Worm (Caenorhabditis elegans) whole organism, L1 larva: ENCODE results near the gene R31.2.

Experiments
- C16A3.4 ChIP-seq: fragments of 150-350 bp; optimal IDR thresholded peaks from 2 replicates; lab custom pipeline; 2014; ENCODE audit warnings: missing biosample characterization, missing genetic modification characterization
- aly-2 ChIP-seq: fragments of 150-350 bp; optimal IDR thresholded peaks from 2 replicates; lab custom pipeline; 2014; ENCODE audit warnings: missing biosample characterization, missing genetic modification characterization
- ama-1 ChIP-seq: fragments of 150-350 bp; optimal IDR thresholded peaks from 2 replicates; lab custom pipeline; 2014
- blmp-1 ChIP-seq: fragments of 150-350 bp; optimal IDR thresholded peaks from 2 replicates; lab custom pipeline; 2014; ENCODE audit warnings: missing biosample characterization, missing genetic modification characterization
- ceh-88 ChIP-seq: fragments of 200-800 bp; sonication (Bioruptor generic); IDR thresholded peaks from 2 replicates; pipeline ENCODE4 v1.3.6; 2022; ENCODE audit warnings: missing genetic modification characterization, missing compliant biosample characterization
- ces-1 ChIP-seq: fragments of 150-350 bp; optimal IDR thresholded peaks from 2 replicates; lab custom pipeline; 2014; ENCODE audit warnings: missing biosample characterization, missing genetic modification reagents, missing genetic modification characterization
- dpl-1 ChIP-seq, 3 experiments: fragments of 150-350 bp in 2 of 3; sonication (generic microtip) in 1 of 3; optimal IDR thresholded peaks; 2 replicates each; lab custom pipeline; 2014 to 2017; ENCODE audit warnings: missing biosample characterization in 3 of 3, missing genetic modification characterization in 3 of 3, missing genetic modification reagents in 3 of 3
- dsc-1 ChIP-seq: sonication (generic microtip); optimal IDR thresholded peaks from 2 replicates; lab custom pipeline; 2016; ENCODE audit warnings: mild to moderate bottlenecking, missing genetic modification characterization, missing compliant biosample characterization
- efl-1 ChIP-seq, 4 experiments: fragments of 150-350 bp; optimal IDR thresholded peaks in 3 of 4; peaks in 1 of 4; 1 replicate in 1 of 4; 2 replicates in 3 of 4; lab custom pipeline; 2014; ENCODE audit warnings: missing biosample characterization in 2 of 4, missing genetic modification characterization in 2 of 4, missing genetic modification reagents in 2 of 4
- egl-13 ChIP-seq: sonication (generic microtip); optimal IDR thresholded peaks from 2 replicates; lab custom pipeline; 2016; ENCODE audit warnings: missing genotype, missing genetic modification reagents, missing genetic modification characterization, missing compliant biosample characterization
- elt-3 ChIP-seq, 6 experiments: fragments of 150-350 bp in 1 of 6; sonication (generic microtip); optimal IDR thresholded peaks; 2 replicates each; lab custom pipeline; 2017 to 2018; ENCODE audit warnings: missing biosample characterization in 6 of 6, missing genetic modification characterization in 6 of 6, inconsistent platforms in 1 of 6
- fkh-8 ChIP-seq: sonication (generic microtip); optimal IDR thresholded peaks from 2 replicates; lab custom pipeline; 2016; ENCODE audit warnings: mild to moderate bottlenecking, missing genetic modification characterization, missing compliant biosample characterization
- hpl-2 ChIP-seq: fragments of 150-350 bp; optimal IDR thresholded peaks from 2 replicates; lab custom pipeline; 2014; ENCODE audit warnings: missing biosample characterization, missing genetic modification reagents, missing genetic modification characterization
- irx-1 ChIP-seq: sonication (generic microtip); optimal IDR thresholded peaks from 2 replicates; lab custom pipeline; 2016; ENCODE audit warnings: missing genetic modification characterization, missing compliant biosample characterization
- jun-1 ChIP-seq: fragments of 150-350 bp; optimal IDR thresholded peaks from 2 replicates; lab custom pipeline; 2014; ENCODE audit warnings: missing biosample characterization, missing genetic modification reagents, missing genetic modification characterization
- lin-14 ChIP-seq: fragments of 200-800 bp; sonication (Bioruptor generic); optimal IDR thresholded peaks from 2 replicates; lab custom pipeline; 2018; ENCODE audit warnings: mild to moderate bottlenecking, missing genetic modification characterization, moderate library complexity, missing compliant biosample characterization
- lin-15B ChIP-seq: fragments of 150-350 bp; sonication (generic microtip); optimal IDR thresholded peaks from 3 replicates; lab custom pipeline; 2014; ENCODE audit warnings: missing biosample characterization, missing genetic modification characterization
- lin-35 ChIP-seq, 2 experiments: fragments of 150-350 bp; optimal IDR thresholded peaks; 2 replicates each; lab custom pipeline; 2014; ENCODE audit warnings: missing biosample characterization in 2 of 2, missing genetic modification characterization in 2 of 2, missing genetic modification reagents in 2 of 2
- lin-39 ChIP-seq: fragments of 150-350 bp; optimal IDR thresholded peaks from 2 replicates; lab custom pipeline; 2014; ENCODE audit warnings: missing biosample characterization, missing genetic modification reagents, missing genetic modification characterization
- lir-3 ChIP-seq: sonication (generic microtip); optimal IDR thresholded peaks from 2 replicates; lab custom pipeline; 2016; ENCODE audit warnings: mild to moderate bottlenecking, missing genetic modification characterization, moderate library complexity, missing compliant biosample characterization; ENCODE audit not compliant: poor library complexity
- mab-9 ChIP-seq: fragments of 200-800 bp; sonication (Bioruptor generic); IDR thresholded peaks from 2 replicates; pipeline ENCODE4 v1.3.6; 2022; ENCODE audit warnings: missing genetic modification reagents, missing genetic modification characterization, missing compliant biosample characterization
- mef-2 ChIP-seq: fragments of 150-350 bp; optimal IDR thresholded peaks from 2 replicates; lab custom pipeline; 2014; ENCODE audit warnings: missing biosample characterization, missing genetic modification characterization
- nhr-11 ChIP-seq: fragments of 150-350 bp; optimal IDR thresholded peaks from 2 replicates; lab custom pipeline; 2014; ENCODE audit warnings: missing biosample characterization, missing genetic modification characterization
- nhr-12 ChIP-seq: sonication (generic microtip); optimal IDR thresholded peaks from 2 replicates; lab custom pipeline; 2017; ENCODE audit warnings: missing biosample characterization, missing genetic modification characterization
- nhr-20 ChIP-seq: sonication (generic microtip); optimal IDR thresholded peaks from 2 replicates; lab custom pipeline; 2016; ENCODE audit warnings: mild to moderate bottlenecking, missing genetic modification characterization, missing compliant biosample characterization
- nhr-47 ChIP-seq: sonication (generic microtip); optimal IDR thresholded peaks from 2 replicates; lab custom pipeline; 2016; ENCODE audit warnings: mild to moderate bottlenecking, missing genetic modification characterization, moderate library complexity, missing compliant biosample characterization
- nhr-71 ChIP-seq: sonication (generic microtip); optimal IDR thresholded peaks from 2 replicates; lab custom pipeline; 2016; ENCODE audit warnings: mild to moderate bottlenecking, missing genetic modification characterization, moderate library complexity, missing compliant biosample characterization
- pag-3 ChIP-seq: sonication (generic microtip); optimal IDR thresholded peaks from 2 replicates; lab custom pipeline; 2017; ENCODE audit warnings: missing genetic modification characterization, mild to moderate bottlenecking, missing compliant biosample characterization, antibody characterized with exemption, borderline replicate concordance; ENCODE audit not compliant: insufficient read depth
- pax-3 ChIP-seq: fragments of 200-800 bp; sonication (Bioruptor generic); optimal IDR thresholded peaks from 2 replicates; lab custom pipeline; 2018; ENCODE audit warnings: mild to moderate bottlenecking, missing genetic modification characterization, moderate library complexity, missing compliant biosample characterization
- pqm-1 ChIP-seq: sonication (generic microtip); optimal IDR thresholded peaks from 3 replicates; lab custom pipeline; 2017; ENCODE audit warnings: missing biosample characterization, missing genetic modification characterization
- rnt-1 ChIP-seq: sonication (generic microtip); optimal IDR thresholded peaks from 2 replicates; lab custom pipeline; 2016; ENCODE audit warnings: mild to moderate bottlenecking, missing genetic modification characterization, moderate library complexity, missing compliant biosample characterization
- skn-1 ChIP-seq: fragments of 150-350 bp; optimal IDR thresholded peaks from 2 replicates; lab custom pipeline; 2014; ENCODE audit warnings: missing biosample characterization, missing genetic modification characterization
- snu-23 ChIP-seq: sonication (generic microtip); optimal IDR thresholded peaks from 2 replicates; lab custom pipeline; 2016; ENCODE audit warnings: missing genetic modification characterization, missing compliant biosample characterization
- sox-4 ChIP-seq: sonication (generic microtip); optimal IDR thresholded peaks from 2 replicates; lab custom pipeline; 2016; ENCODE audit warnings: missing genetic modification characterization, missing compliant biosample characterization
- swsn-7 ChIP-seq: sonication (generic microtip); optimal IDR thresholded peaks from 2 replicates; lab custom pipeline; 2016; ENCODE audit warnings: missing genetic modification characterization, missing compliant biosample characterization
- tbx-2 ChIP-seq: sonication (generic microtip); optimal IDR thresholded peaks from 2 replicates; lab custom pipeline; 2016; ENCODE audit warnings: missing genetic modification characterization, missing compliant biosample characterization
- tlp-1 ChIP-seq: fragments of 150-350 bp; optimal IDR thresholded peaks from 2 replicates; lab custom pipeline; 2014; ENCODE audit warnings: missing biosample characterization, missing genetic modification characterization
- unc-130 ChIP-seq: fragments of 150-350 bp; optimal IDR thresholded peaks from 2 replicates; lab custom pipeline; 2017; ENCODE audit warnings: missing biosample characterization, missing genetic modification characterization, inconsistent platforms
- unc-30 ChIP-seq: sonication (generic microtip); optimal IDR thresholded peaks from 2 replicates; lab custom pipeline; 2017; ENCODE audit warnings: missing biosample characterization, missing genetic modification characterization
- unc-98 ChIP-seq: fragments of 200-800 bp; sonication (Bioruptor generic); IDR thresholded peaks from 2 replicates; pipeline ENCODE4 v1.3.6; 2022; ENCODE audit warnings: missing genetic modification characterization, missing compliant biosample characterization
- vab-15 ChIP-seq: sonication (generic microtip); optimal IDR thresholded peaks from 2 replicates; lab custom pipeline; 2017; ENCODE audit warnings: missing genotype, mild to moderate bottlenecking, missing genetic modification characterization, missing compliant biosample characterization
- zag-1 ChIP-seq: fragments of 150-350 bp; optimal IDR thresholded peaks from 2 replicates; lab custom pipeline; 2014; ENCODE audit warnings: missing biosample characterization, missing genetic modification characterization
- zip-4 ChIP-seq: fragments of 200-800 bp; sonication (Bioruptor generic); optimal IDR thresholded peaks from 2 replicates; lab custom pipeline; 2018; ENCODE audit warnings: mild to moderate bottlenecking, missing genetic modification characterization, moderate library complexity, missing compliant biosample characterization
- ztf-11 ChIP-seq, 2 experiments: sonication (generic microtip); optimal IDR thresholded peaks; 2 replicates each; lab custom pipeline; 2016 to 2017; ENCODE audit warnings: missing genetic modification characterization in 2 of 2, missing biosample characterization in 1 of 2, missing compliant biosample characterization in 1 of 2
- ztf-4 ChIP-seq: fragments of 150-350 bp; optimal IDR thresholded peaks from 2 replicates; lab custom pipeline; 2014; ENCODE audit warnings: missing biosample characterization, missing genetic modification characterization

Gene R31.2

DNA sequence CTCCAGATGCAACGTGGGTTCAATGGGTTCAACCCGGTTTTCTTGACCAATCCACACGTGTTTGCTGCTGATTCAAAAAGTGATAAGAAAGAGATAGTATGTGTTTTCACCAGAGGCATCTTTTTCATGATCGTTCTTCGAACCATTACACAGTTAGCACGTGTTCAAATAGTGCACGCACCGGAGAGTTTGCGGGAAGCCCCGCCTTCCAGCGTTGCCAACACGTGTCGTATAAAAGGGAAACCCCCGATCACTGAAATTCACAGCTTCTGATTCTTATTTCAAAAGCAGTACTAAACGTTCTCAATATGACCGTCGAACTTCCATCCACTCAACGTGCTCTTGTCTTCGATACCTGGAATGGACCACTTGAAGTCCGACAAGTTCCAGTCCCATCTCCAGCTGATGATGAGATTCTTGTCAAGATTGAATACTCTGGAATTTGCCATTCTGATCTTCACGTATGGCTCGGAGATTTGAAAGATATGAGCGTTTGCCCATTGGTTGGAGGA is 29.3 kb upstream of the R31.2 start, which contains the start of gene adh-1 (continued):
- TF ChIP-seq nhr-71 (tag; lab: Kevin White, UChicago) (peak; percentile 97), irx-1 (tag; lab: Kevin White, UChicago) (peak; percentile 77), dsc-1 (tag; lab: Kevin White, UChicago) (no peak), mef-2 (tag; lab: Kevin White, UChicago) (no peak), nhr-12 (tag; lab: Kevin White, UChicago) (no peak), ztf-11 (tag; optimal IDR thresholded peaks at IDR 0.05; lab: Kevin White, UChicago) (peak in 1 of 2 experiments; percentile 8), nhr-47 (tag; lab: Kevin White, UChicago) (peak; percentile 77), rnt-1 (peak; percentile 91), lin-35 (GFP tag; optimal IDR thresholded peaks at IDR 0.05; lab: Kevin White, UChicago) (peak; percentile 37 to 68), nhr-11 (tag; lab: Kevin White, UChicago) (peak; percentile 62), pax-3 (tag; lab: Kevin White, UChicago) (peak; percentile 56), blmp-1 (tag; lab: Kevin White, UChicago) (peak; percentile 89), sox-4 (tag; lab: Kevin White, UChicago) (peak; percentile 57), ztf-4 (tag; lab: Kevin White, UChicago) (peak; percentile 56), pag-3 (peak; percentile 47), vab-15 (tag; lab: Kevin White, UChicago) (no peak), tlp-1 (tag; lab: Kevin White, UChicago) (no peak), mab-9 (no peak), tbx-2 (peak; percentile 88), jun-1 (tag; lab: Kevin White, UChicago) (peak; percentile 70), ces-1 (GFP tag; lab: Kevin White, UChicago) (no peak), C16A3.4 (tag; lab: Kevin White, UChicago) (peak; percentile 76), swsn-7 (tag; lab: Kevin White, UChicago) (peak; percentile 56), ceh-88 (GFP tag; lab: Robert Waterston, UW) (no peak; the same call in none of the 2 replicates), zip-4 (GFP tag; lab: Kevin White, UChicago) (no peak), lin-14 (GFP tag; lab: Kevin White, UChicago) (peak; percentile 97), hpl-2 (GFP tag; lab: Kevin White, UChicago) (no peak), zag-1 (tag; lab: Kevin White, UChicago) (no peak), pqm-1 (tag; lab: Kevin White, UChicago) (no peak), skn-1 (tag; lab: Kevin White, UChicago) (peak; percentile 37), unc-30 (tag; lab: Kevin White, UChicago) (no peak), egl-13 (tag; lab: Kevin White, UChicago) (no peak)
- TF ChIP-seq, all 84 proteins: peak for 42

DNA sequence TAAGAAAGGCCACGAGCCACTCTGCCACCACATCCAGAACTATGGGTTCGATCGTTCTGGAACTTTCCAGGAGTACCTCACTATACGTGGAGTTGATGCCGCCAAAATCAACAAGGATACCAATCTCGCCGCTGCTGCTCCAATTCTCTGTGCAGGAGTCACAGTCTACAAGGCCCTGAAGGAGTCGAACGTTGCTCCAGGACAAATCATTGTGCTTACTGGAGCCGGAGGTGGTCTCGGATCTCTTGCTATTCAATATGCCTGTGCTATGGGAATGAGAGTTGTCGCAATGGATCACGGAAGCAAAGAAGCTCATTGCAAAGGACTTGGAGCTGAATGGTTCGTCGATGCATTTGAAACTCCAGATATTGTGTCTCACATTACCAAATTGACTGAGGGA is 28.7 kb upstream of the R31.2 start:
- TF ChIP-seq nhr-47 (tag; lab: Kevin White, UChicago) (peak; percentile 9), ama-1 (peak; percentile 93), unc-130 (tag; lab: Kevin White, UChicago) (no peak), efl-1 (optimal IDR thresholded peaks at IDR 0.05; lab: Kevin White, UChicago) (no peak), efl-1 (GFP tag; optimal IDR thresholded peaks at IDR 0.05 in 1 of 2; lab: Kevin White, UChicago) (peak in 1 of 2 experiments; percentile 91), sox-4 (tag; lab: Kevin White, UChicago) (no peak)
- TF ChIP-seq, all 84 proteins: peak for 3

DNA sequence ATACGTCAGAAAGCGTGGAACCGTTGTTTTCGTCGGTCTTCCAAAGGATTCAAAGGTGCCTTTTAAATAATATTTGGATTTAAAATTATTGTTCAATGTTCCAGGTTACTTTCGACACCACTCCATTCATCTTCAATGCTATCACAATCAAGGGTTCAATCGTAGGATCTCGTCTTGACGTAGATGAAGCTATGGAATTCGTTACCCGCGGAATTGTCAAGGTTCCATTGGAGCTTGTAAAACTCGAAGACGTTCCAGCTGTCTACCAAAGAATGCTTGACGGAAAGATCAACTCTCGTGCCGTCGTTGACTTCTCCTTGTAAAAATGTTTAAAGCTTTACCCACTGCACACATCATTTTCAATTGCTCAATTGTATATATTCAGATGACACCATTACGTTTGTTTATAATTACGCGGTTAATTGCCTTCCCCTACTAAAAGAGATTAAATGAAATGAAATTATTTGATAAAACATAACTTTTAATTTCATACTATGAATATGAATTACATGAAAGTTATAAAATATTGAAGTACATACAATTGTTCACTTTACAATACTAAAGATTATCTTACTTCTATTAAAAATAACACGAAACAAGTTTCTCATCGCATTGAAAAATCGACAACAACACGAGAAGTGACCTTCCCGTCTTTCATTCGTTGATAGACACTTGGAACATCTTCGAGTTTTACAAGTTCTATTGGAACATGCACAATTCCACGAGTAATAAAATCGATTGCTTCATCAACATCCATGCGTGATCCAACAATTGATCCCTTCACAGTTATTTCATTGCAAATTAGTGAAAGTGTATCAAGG is 28.0 kb upstream of the R31.2 start:
- TF ChIP-seq lin-14 (GFP tag; lab: Kevin White, UChicago) = peak; percentile 62
- peak; percentile 62 for TF ChIP-seq snu-23 (GFP tag; lab: Kevin White, UChicago)
- peak; percentile 13 for TF ChIP-seq lir-3 (tag; lab: Kevin White, UChicago)
- TF ChIP-seq nhr-12 (tag; lab: Kevin White, UChicago) = no peak
- TF ChIP-seq skn-1 (tag; lab: Kevin White, UChicago) = peak; percentile 7
- TF ChIP-seq ces-1 (GFP tag; lab: Kevin White, UChicago) = no peak
- no peak for TF ChIP-seq fkh-8 (tag; lab: Kevin White, UChicago)
- peak; percentile 65 for TF ChIP-seq ceh-88 (GFP tag; lab: Robert Waterston, UW)
- no peak for TF ChIP-seq ztf-11 (tag; optimal IDR thresholded peaks at IDR 0.05; lab: Kevin White, UChicago)
- TF ChIP-seq elt-3 (tag; optimal IDR thresholded peaks at IDR 0.05; lab: Kevin White, UChicago) = peak in 1 of 6 experiments; percentile 3
- no peak for TF ChIP-seq pag-3
- TF ChIP-seq tbx-2 = peak; percentile 56
- TF ChIP-seq lin-39 (tag; lab: Kevin White, UChicago) = peak; percentile 40
- TF ChIP-seq unc-98 (GFP tag; lab: Robert Waterston, UW) = no peak
- TF ChIP-seq pax-3 (tag; lab: Kevin White, UChicago) = peak; percentile 50
- peak; percentile 12 to 37 (median 16) for TF ChIP-seq dpl-1 (GFP tag; optimal IDR thresholded peaks at IDR 0.05; lab: Kevin White, UChicago)
- TF ChIP-seq aly-2 (tag; lab: Kevin White, UChicago) = peak; percentile 77
- peak; percentile 53 for TF ChIP-seq nhr-71 (tag; lab: Kevin White, UChicago)
- peak; percentile 40 for TF ChIP-seq nhr-20
- TF ChIP-seq lin-15B (tag; lab: Kevin White, UChicago) = no peak
